Fruit fly (Drosophila melanogaster) whole organism, embryonic: ENCODE measurements around the gene CG12607.

Source experiments
- Awh ChIP-seq: fragments of 200-800 bp; sonication (Bioruptor generic); IDR thresholded peaks from 2 replicates; pipeline ENCODE4, ENCODE4 v1.3.6; 2022; ENCODE audit warnings: missing biosample characterization, missing genetic modification characterization
- Blimp-1 ChIP-seq: fragments of 200-800 bp; sonication (Bioruptor generic); optimal IDR thresholded peaks from 3 replicates; lab custom pipeline; 2018; ENCODE audit warnings: missing biosample characterization, missing genetic modification characterization, mild to moderate bottlenecking, moderate library complexity, missing genetic modification reagents
- CG10959 ChIP-seq: fragments of 200-800 bp; sonication (Bioruptor generic); IDR thresholded peaks from 2 replicates; pipeline ENCODE4 v1.3.6; 2022; ENCODE audit warnings: missing biosample characterization, missing genetic modification characterization
- CG11247 ChIP-seq: fragments of 200-800 bp; sonication (Bioruptor generic); IDR thresholded peaks from 2 replicates; pipeline ENCODE4 v1.3.6; 2022; ENCODE audit warnings: missing biosample characterization, missing genetic modification characterization
- CG12391 ChIP-seq: fragments of 200-800 bp; sonication (Bioruptor generic); optimal IDR thresholded peaks from 3 replicates; lab custom pipeline; 2018; ENCODE audit warnings: missing biosample characterization, mild to moderate bottlenecking, missing genetic modification characterization, moderate library complexity
- CG13123 ChIP-seq: fragments of 200-800 bp; sonication (Bioruptor generic); optimal IDR thresholded peaks from 2 replicates; lab custom pipeline; 2016; ENCODE audit warnings: missing biosample characterization, missing genetic modification characterization
- CG14667 ChIP-seq: fragments of 200-800 bp; sonication (Bioruptor generic); IDR thresholded peaks from 2 replicates; pipeline ENCODE4 v1.3.6; 2022; ENCODE audit warnings: missing biosample characterization, missing genetic modification characterization
- CG1603 ChIP-seq: fragments of 200-800 bp; sonication (Bioruptor generic); optimal IDR thresholded peaks from 2 replicates; lab custom pipeline; 2019; ENCODE audit warnings: missing biosample characterization, mild to moderate bottlenecking, missing genetic modification characterization, moderate library complexity
- CG16863 ChIP-seq: fragments of 200-800 bp; sonication (Bioruptor generic); optimal IDR thresholded peaks from 3 replicates; lab custom pipeline; 2016; ENCODE audit warnings: missing biosample characterization, missing genetic modification characterization
- CG1832 ChIP-seq: fragments of 200-800 bp; sonication (Bioruptor generic); optimal IDR thresholded peaks from 2 replicates; lab custom pipeline; 2017; ENCODE audit warnings: missing biosample characterization, mild to moderate bottlenecking, missing genetic modification characterization, inconsistent platforms
- CG2889 ChIP-seq: fragments of 200-800 bp; sonication (Bioruptor generic); IDR thresholded peaks from 3 replicates; pipeline ENCODE4 v1.3.6; 2022; ENCODE audit warnings: missing biosample characterization, missing genetic modification characterization
- CG30431 ChIP-seq: fragments of 200-800 bp; sonication (Bioruptor generic); optimal IDR thresholded peaks from 2 replicates; lab custom pipeline; 2017; ENCODE audit warnings: missing biosample characterization, missing genetic modification characterization
- CG31441 ChIP-seq: fragments of 200-800 bp; sonication (Bioruptor generic); IDR thresholded peaks from 2 replicates; pipeline ENCODE4 v1.3.6; 2022; ENCODE audit warnings: missing biosample characterization, missing genetic modification characterization
- CG3281 ChIP-seq: fragments of 200-800 bp; sonication (Bioruptor generic); optimal IDR thresholded peaks from 3 replicates; lab custom pipeline; 2017; ENCODE audit warnings: missing biosample characterization, mild to moderate bottlenecking, missing genetic modification characterization
- CG42726 ChIP-seq: fragments of 200-800 bp; sonication (Bioruptor generic); IDR thresholded peaks from 2 replicates; pipeline ENCODE4 v1.3.6; 2022; ENCODE audit warnings: missing biosample characterization, missing genetic modification characterization; ENCODE audit not compliant: partially characterized antibody
- CG5180 ChIP-seq: fragments of 200-800 bp; sonication (Bioruptor generic); optimal IDR thresholded peaks from 3 replicates; lab custom pipeline; 2017; ENCODE audit warnings: missing biosample characterization, missing genetic modification characterization, mild to moderate bottlenecking, moderate library complexity, missing genetic modification reagents
- CG6654 ChIP-seq: fragments of 200-800 bp; sonication (Bioruptor generic); optimal IDR thresholded peaks from 2 replicates; lab custom pipeline; 2017; ENCODE audit warnings: missing biosample characterization, mild to moderate bottlenecking, missing genetic modification characterization
- CG6683 ChIP-seq: fragments of 200-800 bp; sonication (Bioruptor generic); optimal IDR thresholded peaks from 2 replicates; lab custom pipeline; 2017; ENCODE audit warnings: missing biosample characterization, mild to moderate bottlenecking, missing genetic modification characterization, missing genetic modification reagents
- CG9876 ChIP-seq: fragments of 200-800 bp; sonication (Bioruptor generic); optimal IDR thresholded peaks from 2 replicates; lab custom pipeline; 2016; ENCODE audit warnings: missing biosample characterization, missing genetic modification characterization
- CG9932 ChIP-seq: fragments of 200-800 bp; sonication (Bioruptor generic); IDR thresholded peaks from 2 replicates; pipeline ENCODE4 v1.3.6; 2022; ENCODE audit warnings: missing biosample characterization, missing genetic modification characterization
- D19A ChIP-seq: fragments of 200-800 bp; optimal IDR thresholded peaks from 3 replicates; lab custom pipeline; 2019; ENCODE audit warnings: missing biosample characterization, mild to moderate bottlenecking, missing genetic modification characterization, moderate library complexity
- Doc2 ChIP-seq: fragments of 200-800 bp; sonication (Bioruptor generic); IDR thresholded peaks from 2 replicates; pipeline ENCODE4 v1.3.6; 2022; ENCODE audit warnings: missing biosample characterization, missing genetic modification characterization
- Drgx ChIP-seq: fragments of 200-800 bp; sonication (Bioruptor generic); IDR thresholded peaks from 2 replicates; pipeline ENCODE4 v1.3.6; 2022; ENCODE audit warnings: missing biosample characterization, missing genetic modification characterization
- E2f2 ChIP-seq: fragments of 200-800 bp; sonication (Bioruptor generic); IDR thresholded peaks from 2 replicates; pipeline ENCODE4 v1.3.6; 2022; ENCODE audit warnings: missing biosample characterization, missing genetic modification characterization
- Eip74EF ChIP-seq, 2 experiments: fragments of 200-800 bp in 1 of 2; fragments of >200 bp in 1 of 2; sonication (Bioruptor generic) in 1 of 2; optimal IDR thresholded peaks; 2 replicates each; lab custom pipeline; 2017 to 2019; ENCODE audit warnings: missing biosample characterization in 2 of 2, missing genetic modification characterization in 2 of 2, mild to moderate bottlenecking in 1 of 2, moderate library complexity in 1 of 2
- Ets65A ChIP-seq: fragments of 200-800 bp; sonication (Bioruptor generic); peaks from one replicate; lab custom pipeline; 2016; ENCODE audit warnings: missing biosample characterization, missing genetic modification characterization
- Hr39 ChIP-seq: fragments of >200 bp; optimal IDR thresholded peaks from 2 replicates; lab custom pipeline; 2017
- Max ChIP-seq: fragments of 200-800 bp; sonication (Bioruptor generic); optimal IDR thresholded peaks from 2 replicates; lab custom pipeline; 2016; ENCODE audit warnings: missing biosample characterization, mild to moderate bottlenecking, missing genetic modification characterization
- Nf-YB ChIP-seq: fragments of 200-800 bp; sonication (Bioruptor generic); optimal IDR thresholded peaks from 3 replicates; lab custom pipeline; 2019; ENCODE audit warnings: missing biosample characterization, mild to moderate bottlenecking, missing genetic modification characterization, moderate library complexity
- Oaz ChIP-seq: fragments of 200-800 bp; sonication (Bioruptor generic); IDR thresholded peaks from 2 replicates; pipeline ENCODE4 v1.3.6; 2022; ENCODE audit warnings: missing biosample characterization, missing genetic modification characterization
- Opbp ChIP-seq: fragments of 200-800 bp; sonication (Bioruptor generic); IDR thresholded peaks from 3 replicates; pipeline ENCODE4 v1.3.6; 2022; ENCODE audit warnings: missing biosample characterization, missing genetic modification characterization; ENCODE audit not compliant: partially characterized antibody
- Rx ChIP-seq: fragments of 200-800 bp; sonication (Bioruptor generic); IDR thresholded peaks from 2 replicates; pipeline ENCODE4 v1.3.6; 2022; ENCODE audit warnings: missing biosample characterization, missing genetic modification characterization
- Ssrp ChIP-seq: fragments of 200-800 bp; sonication (Bioruptor generic); optimal IDR thresholded peaks from 2 replicates; lab custom pipeline; 2018; ENCODE audit warnings: missing biosample characterization, mild to moderate bottlenecking, missing genetic modification characterization, moderate library complexity
- bowl ChIP-seq: fragments of 200-800 bp; sonication (Bioruptor generic); IDR thresholded peaks from 2 replicates; pipeline ENCODE4 v1.3.6; 2022; ENCODE audit warnings: missing biosample characterization, missing genetic modification characterization
- cato ChIP-seq: fragments of 200-800 bp; sonication (Bioruptor generic); optimal IDR thresholded peaks from 2 replicates; lab custom pipeline; 2016; ENCODE audit warnings: missing biosample characterization, missing genetic modification characterization, borderline replicate concordance
- cg ChIP-seq: fragments of 200-800 bp; sonication (Bioruptor generic); optimal IDR thresholded peaks from 3 replicates; lab custom pipeline; 2019; ENCODE audit warnings: missing biosample characterization, mild to moderate bottlenecking, missing genetic modification characterization, moderate library complexity
- crol ChIP-seq: fragments of 200-800 bp; sonication (Bioruptor generic); IDR thresholded peaks from 2 replicates; pipeline ENCODE4 v1.3.6; 2022; ENCODE audit warnings: missing biosample characterization, missing genetic modification characterization
- dimm ChIP-seq: fragments of 200-800 bp; sonication (Bioruptor generic); IDR thresholded peaks from 2 replicates; pipeline ENCODE4 v1.3.6; 2022; ENCODE audit warnings: missing biosample characterization, missing genetic modification characterization
- esg ChIP-seq: fragments of 200-800 bp; sonication (Bioruptor generic); conservative IDR thresholded peaks from 2 replicates; pipeline ENCODE4 v1.3.6; 2022; ENCODE audit warnings: missing biosample characterization, missing genetic modification characterization
- fu2 ChIP-seq: fragments of 200-800 bp; sonication (Bioruptor generic); optimal IDR thresholded peaks from 2 replicates; lab custom pipeline; 2016; ENCODE audit warnings: missing biosample characterization, missing genetic modification characterization
- gt ChIP-seq: fragments of 200-800 bp; sonication (Bioruptor generic); IDR thresholded peaks from 2 replicates; pipeline ENCODE4 v1.3.6; 2022; ENCODE audit warnings: missing biosample characterization, missing genetic modification characterization
- ham ChIP-seq: fragments of 200-800 bp; sonication (Bioruptor generic); IDR thresholded peaks from 2 replicates; pipeline ENCODE4 v1.3.6; 2022; ENCODE audit warnings: missing biosample characterization, missing genetic modification characterization
- insv ChIP-seq, 2 experiments: fragments of 200-800 bp; sonication (Bioruptor generic); optimal IDR thresholded peaks; 3 replicates each; lab custom pipeline; 2016 to 2018; ENCODE audit warnings: missing biosample characterization in 2 of 2, missing genetic modification characterization in 2 of 2
- lbe ChIP-seq: fragments of 200-800 bp; sonication (Bioruptor generic); optimal IDR thresholded peaks from 2 replicates; lab custom pipeline; 2016; ENCODE audit warnings: missing biosample characterization, mild to moderate bottlenecking, missing genetic modification characterization
- pb ChIP-seq: fragments of 200-800 bp; sonication (Bioruptor generic); optimal IDR thresholded peaks from 3 replicates; lab custom pipeline; 2016; ENCODE audit warnings: missing biosample characterization, missing genetic modification characterization
- run ChIP-seq: fragments of 200-800 bp; sonication (Bioruptor generic); optimal IDR thresholded peaks from 3 replicates; lab custom pipeline; 2018; ENCODE audit warnings: missing biosample characterization, mild to moderate bottlenecking, missing genetic modification characterization
- slp2 ChIP-seq: fragments of 200-800 bp; sonication (Bioruptor generic); optimal IDR thresholded peaks from 2 replicates; lab custom pipeline; 2016; ENCODE audit warnings: missing biosample characterization, missing genetic modification characterization
- sr ChIP-seq: fragments of 200-800 bp; sonication (Bioruptor generic); IDR thresholded peaks from 3 replicates; pipeline ENCODE4 v1.3.6; 2022; ENCODE audit warnings: missing biosample characterization, missing genetic modification characterization
- tap ChIP-seq: fragments of 200-800 bp; optimal IDR thresholded peaks from 3 replicates; lab custom pipeline; 2019; ENCODE audit warnings: missing biosample characterization, mild to moderate bottlenecking, missing genetic modification characterization, moderate library complexity
- tin ChIP-seq: fragments of 200-800 bp; sonication (Bioruptor generic); optimal IDR thresholded peaks from 3 replicates; lab custom pipeline; 2016; ENCODE audit warnings: missing biosample characterization, missing genetic modification characterization
- wor ChIP-seq: fragments of 200-800 bp; sonication (Bioruptor generic); IDR thresholded peaks from 2 replicates; pipeline ENCODE4 v1.3.6; 2022; ENCODE audit warnings: missing biosample characterization, missing genetic modification characterization

Gene CG12607

dm6 chr3L:4474946-4475470 lies 28.6 kb downstream of the CG12607 start (continued):
- TF ChIP-seq Eip74EF (GFP tag; optimal IDR thresholded peaks at IDR 0.05; lab: Kevin White, UChicago) (peak in 1 of 2 experiments; percentile 82), Nf-YB (peak; percentile 71), Oaz (no peak), dimm (GFP tag; lab: Robert Waterston, UW) (no peak), bowl (GFP tag; lab: Robert Waterston, UW) (peak; percentile 42; the same call in 1 of the 2 replicates), insv (GFP tag; optimal IDR thresholded peaks at IDR 0.05; lab: Kevin White, UChicago) (peak in 1 of 2 experiments; percentile 74), Max (GFP tag; lab: Kevin White, UChicago) (peak; percentile 69), Drgx (GFP tag; lab: Robert Waterston, UW) (no peak; the same call in 1 of the 2 replicates), CG2889 (GFP tag; lab: Robert Waterston, UW) (no peak), CG9932 (GFP tag; lab: Robert Waterston, UW) (peak; percentile 28; the same call in 1 of the 2 replicates), crol (GFP tag; lab: Robert Waterston, UW) (no peak), CG31441 (GFP tag; lab: Robert Waterston, UW) (peak; percentile 80), Opbp (GFP tag; lab: Robert Waterston, UW) (no peak), run (tag; lab: Kevin White, UChicago) (peak; percentile 75), esg (GFP tag; lab: Robert Waterston, UW) (no peak), CG10959 (GFP tag; lab: Robert Waterston, UW) (no peak), D19A (tag; lab: Kevin White, UChicago) (no peak), Doc2 (GFP tag; lab: Robert Waterston, UW) (no peak), CG1603 (tag; lab: Kevin White, UChicago) (peak; percentile 77), fu2 (GFP tag; lab: Kevin White, UChicago) (no peak), CG11247 (GFP tag; lab: Robert Waterston, UW) (peak; percentile 62), cato (GFP tag; lab: Kevin White, UChicago) (peak; percentile 56), slp2 (GFP tag; lab: Kevin White, UChicago) (peak; percentile 52), CG12391 (peak; percentile 86), wor (GFP tag; lab: Robert Waterston, UW) (no peak), CG30431 (GFP tag; lab: Kevin White, UChicago) (peak; percentile 25), CG13123 (GFP tag; lab: Kevin White, UChicago) (peak; percentile 47), Blimp-1 (GFP tag; lab: Kevin White, UChicago) (peak; percentile 73), Ssrp (tag; lab: Kevin White, UChicago) (no peak), sr (GFP tag; lab: Robert Waterston, UW) (peak; percentile 80), cg (GFP tag; lab: Kevin White, UChicago) (no peak), pb (GFP tag; lab: Kevin White, UChicago) (peak; percentile 63), Rx (GFP tag; lab: Robert Waterston, UW) (peak; percentile 38), tin (GFP tag; lab: Kevin White, UChicago) (peak; percentile 55), CG6683 (GFP tag; lab: Kevin White, UChicago) (peak; percentile 87), CG42726 (GFP tag; lab: Robert Waterston, UW) (no peak), lbe (GFP tag; lab: Kevin White, UChicago) (no peak), tap (tag; lab: Kevin White, UChicago) (peak; percentile 77), CG3281 (GFP tag; lab: Kevin White, UChicago) (peak; percentile 94), Awh (GFP tag; lab: Robert Waterston, UW) (peak; percentile 56; the same call in 1 of the 2 replicates), CG9876 (GFP tag; lab: Kevin White, UChicago) (peak; percentile 40), Hr39 (lab: Kevin White, UChicago) (no peak), CG5180 (GFP tag; lab: Kevin White, UChicago) (peak; percentile 70), CG1832 (GFP tag; lab: Kevin White, UChicago) (no peak), E2f2 (GFP tag; lab: Robert Waterston, UW) (peak; percentile 51; the same call in 1 of the 2 replicates), ham (GFP tag; lab: Robert Waterston, UW) (no peak), CG6654 (GFP tag; lab: Kevin White, UChicago) (peak; percentile 66), CG16863 (peak; percentile 53), CG14667 (GFP tag; lab: Robert Waterston, UW) (no peak), Ets65A (no peak), gt (no peak)
